Fruit fly (Drosophila melanogaster): Measurements from ENCODE around the gene CG1971.

dm6 chr3R:31793664-31794417 lies 11.4 kb upstream of the CG1971 start, which contains the start of the genes Mccc1 and Acf:
- no peak for TF ChIP-seq fkh (GFP tag; optimal IDR thresholded peaks at IDR 0.05)
- TF ChIP-seq Lpt (GFP tag; optimal IDR thresholded peaks at IDR 0.05) = no peak
- TF ChIP-seq CG34406 (GFP tag; optimal IDR thresholded peaks at IDR 0.05) = no peak
- peak; percentile 55 for TF ChIP-seq CG10631 (GFP tag; optimal IDR thresholded peaks at IDR 0.05)
- TF ChIP-seq Blimp-1 (GFP tag; optimal IDR thresholded peaks at IDR 0.05) = no peak
- TF ChIP-seq eg (GFP tag; IDR thresholded peaks at IDR 0.05) = no peak
- no peak for TF ChIP-seq cyc (GFP tag; optimal IDR thresholded peaks at IDR 0.05)
- no peak for TF ChIP-seq CG10669 (GFP tag; optimal IDR thresholded peaks at IDR 0.05)
- TF ChIP-seq Gug (GFP tag; IDR thresholded peaks at IDR 0.05) = no peak
- no peak for TF ChIP-seq OdsH (GFP tag; optimal IDR thresholded peaks at IDR 0.05)
- TF ChIP-seq Hr39 (GFP tag; optimal IDR thresholded peaks at IDR 0.05) = no peak
